Fruit fly (Drosophila melanogaster) whole organism, embryonic: ENCODE measurements around the gene CG1986.

ENCODE experiments used
- Aef1 ChIP-seq: fragments of 200-800 bp; sonication (Bioruptor generic); IDR thresholded peaks from 3 replicates; pipeline ENCODE4 v1.3.6; 2022; ENCODE audit warnings: missing biosample characterization, missing genetic modification characterization
- Asciz ChIP-seq: fragments of 200-800 bp; sonication (Bioruptor generic); optimal IDR thresholded peaks from 2 replicates; lab custom pipeline; 2017; ENCODE audit warnings: missing biosample characterization, mild to moderate bottlenecking, missing genetic modification characterization, missing genetic modification reagents
- Atf6 ChIP-seq: fragments of 200-800 bp; sonication (Bioruptor generic); IDR thresholded peaks from 2 replicates; pipeline ENCODE4 v1.3.6; 2022; ENCODE audit warnings: missing biosample characterization, missing genetic modification characterization
- CG10147 ChIP-seq: fragments of 200-800 bp; sonication (Bioruptor generic); optimal IDR thresholded peaks from 2 replicates; lab custom pipeline; 2019; ENCODE audit warnings: missing biosample characterization, mild to moderate bottlenecking, missing genetic modification characterization, moderate library complexity
- CG10654 ChIP-seq: fragments of 200-800 bp; sonication (Bioruptor generic); optimal IDR thresholded peaks from 2 replicates; lab custom pipeline; 2016; ENCODE audit warnings: missing biosample characterization, missing genetic modification characterization
- CG11696 ChIP-seq: fragments of 200-800 bp; sonication (Bioruptor generic); IDR thresholded peaks from 2 replicates; pipeline ENCODE4 v1.3.6; 2022; ENCODE audit warnings: missing biosample characterization, missing genetic modification characterization
- CG12155 ChIP-seq: fragments of 200-800 bp; sonication (Bioruptor generic); optimal IDR thresholded peaks from 3 replicates; lab custom pipeline; 2016; ENCODE audit warnings: missing biosample characterization, missing genetic modification characterization
- CG12219 ChIP-seq: fragments of 200-800 bp; sonication (Bioruptor generic); optimal IDR thresholded peaks from 3 replicates; lab custom pipeline; 2018; ENCODE audit warnings: missing biosample characterization, mild to moderate bottlenecking, missing genetic modification characterization
- CG13894 ChIP-seq: fragments of 200-800 bp; sonication (Bioruptor generic); optimal IDR thresholded peaks from 3 replicates; lab custom pipeline; 2018; ENCODE audit warnings: missing biosample characterization, mild to moderate bottlenecking, missing genetic modification characterization, moderate library complexity
- CG14014 ChIP-seq: fragments of 200-800 bp; sonication (Bioruptor generic); IDR thresholded peaks from 2 replicates; pipeline ENCODE4 v1.3.6; 2022; ENCODE audit warnings: missing biosample characterization, missing genetic modification characterization
- CG16779 ChIP-seq: fragments of 200-800 bp; sonication (Bioruptor generic); IDR thresholded peaks from 2 replicates; pipeline ENCODE4 v1.3.6; 2022; ENCODE audit warnings: missing biosample characterization, missing genetic modification characterization
- CG17568 ChIP-seq: fragments of 200-800 bp; sonication (Bioruptor generic); optimal IDR thresholded peaks from 2 replicates; lab custom pipeline; 2018; ENCODE audit warnings: missing biosample characterization, mild to moderate bottlenecking, missing genetic modification characterization, moderate library complexity
- CG2202 ChIP-seq: fragments of 200-800 bp; sonication (Bioruptor generic); optimal IDR thresholded peaks from 2 replicates; lab custom pipeline; 2018; ENCODE audit warnings: missing biosample characterization, mild to moderate bottlenecking, missing genetic modification characterization
- CG34376 ChIP-seq: fragments of 200-800 bp; sonication (Bioruptor generic); optimal IDR thresholded peaks from 2 replicates; lab custom pipeline; 2018; ENCODE audit warnings: missing biosample characterization, mild to moderate bottlenecking, missing genetic modification characterization
- CG4424 ChIP-seq: fragments of 200-800 bp; sonication (Bioruptor generic); optimal IDR thresholded peaks from 3 replicates; lab custom pipeline; 2016; ENCODE audit warnings: missing biosample characterization, missing genetic modification characterization
- CG4707 ChIP-seq: fragments of 200-800 bp; sonication (Bioruptor generic); optimal IDR thresholded peaks from 2 replicates; lab custom pipeline; 2018; ENCODE audit warnings: missing biosample characterization, mild to moderate bottlenecking, missing genetic modification characterization, moderate library complexity
- CG5180 ChIP-seq: fragments of 200-800 bp; sonication (Bioruptor generic); optimal IDR thresholded peaks from 3 replicates; lab custom pipeline; 2017; ENCODE audit warnings: missing biosample characterization, missing genetic modification characterization, mild to moderate bottlenecking, moderate library complexity, missing genetic modification reagents
- CG6254 ChIP-seq: fragments of 200-800 bp; sonication (Bioruptor generic); optimal IDR thresholded peaks from 3 replicates; lab custom pipeline; 2017; ENCODE audit warnings: mild to moderate bottlenecking, missing biosample characterization, missing genetic modification reagents, missing genetic modification characterization
- CG9437 ChIP-seq: fragments of 200-800 bp; sonication (Bioruptor generic); optimal IDR thresholded peaks from 2 replicates; lab custom pipeline; 2018; ENCODE audit warnings: missing biosample characterization, mild to moderate bottlenecking, missing genetic modification characterization
- CTCF ChIP-seq: fragments of 200-800 bp; sonication (Bioruptor generic); optimal IDR thresholded peaks from 2 replicates; lab custom pipeline; 2017; ENCODE audit warnings: missing biosample characterization, mild to moderate bottlenecking, missing genetic modification characterization, moderate library complexity
- H2.0 ChIP-seq: fragments of 200-800 bp; sonication (Bioruptor generic); IDR thresholded peaks from 2 replicates; pipeline ENCODE4 v1.3.6; 2022; ENCODE audit warnings: missing biosample characterization, missing genetic modification characterization
- HLH4C ChIP-seq: fragments of 200-800 bp; sonication (Bioruptor generic); IDR thresholded peaks from 3 replicates; pipeline ENCODE4 v1.3.6; 2022; ENCODE audit warnings: missing biosample characterization, missing genetic modification characterization; ENCODE audit not compliant: partially characterized antibody
- Hand ChIP-seq: fragments of 200-800 bp; sonication (Bioruptor generic); optimal IDR thresholded peaks from 2 replicates; lab custom pipeline; 2017; ENCODE audit warnings: mild to moderate bottlenecking, missing biosample characterization, missing genetic modification reagents, missing genetic modification characterization
- HmgZ ChIP-seq: fragments of 200-800 bp; sonication (Bioruptor generic); optimal IDR thresholded peaks from 2 replicates; lab custom pipeline; 2018; ENCODE audit warnings: missing biosample characterization, mild to moderate bottlenecking, missing genetic modification characterization
- Hr3 ChIP-seq: fragments of 200-800 bp; sonication (Bioruptor generic); optimal IDR thresholded peaks from 3 replicates; lab custom pipeline; 2016; ENCODE audit warnings: missing biosample characterization, missing genetic modification characterization
- Meics ChIP-seq: fragments of 200-800 bp; sonication (Bioruptor generic); optimal IDR thresholded peaks from 2 replicates; lab custom pipeline; 2017; ENCODE audit warnings: missing biosample characterization, mild to moderate bottlenecking, missing genetic modification characterization
- NFAT ChIP-seq: fragments of 200-800 bp; sonication (Bioruptor generic); IDR thresholded peaks from 2 replicates; pipeline ENCODE4 v1.3.6; 2022; ENCODE audit warnings: missing biosample characterization, missing genetic modification characterization
- NfI ChIP-seq: fragments of 200-800 bp; sonication (Bioruptor generic); optimal IDR thresholded peaks from 3 replicates; lab custom pipeline; 2018; ENCODE audit warnings: missing biosample characterization, mild to moderate bottlenecking, missing genetic modification characterization, moderate library complexity
- Optix ChIP-seq: fragments of 200-800 bp; sonication (Bioruptor generic); IDR thresholded peaks from 3 replicates; pipeline ENCODE4 v1.3.6; 2022; ENCODE audit warnings: missing biosample characterization, missing genetic modification characterization
- Six4 ChIP-seq: fragments of 200-800 bp; sonication (Bioruptor generic); optimal IDR thresholded peaks from 2 replicates; lab custom pipeline; 2016; ENCODE audit warnings: missing biosample characterization, missing genetic modification characterization
- TFAM ChIP-seq: fragments of 200-800 bp; sonication (Bioruptor generic); optimal IDR thresholded peaks from 2 replicates; lab custom pipeline; 2017; ENCODE audit warnings: missing biosample characterization, missing genetic modification characterization, inconsistent platforms
- Trl ChIP-seq, 3 experiments: fragments of >200 bp in 2 of 3; fragments of 200-800 bp in 1 of 3; sonication (Bioruptor generic) in 1 of 3; optimal IDR thresholded peaks; 2 replicates in 1 of 3; 3 replicates in 2 of 3; lab custom pipeline; 2016 to 2017; ENCODE audit warnings: missing biosample characterization in 1 of 3, missing genetic modification characterization in 1 of 3
- Vsx1 ChIP-seq: fragments of 200-800 bp; sonication (Bioruptor generic); optimal IDR thresholded peaks from 2 replicates; lab custom pipeline; 2017; ENCODE audit warnings: missing biosample characterization, mild to moderate bottlenecking, missing genetic modification characterization, missing genetic modification reagents
- az2 ChIP-seq: fragments of 200-800 bp; sonication (Bioruptor generic); optimal IDR thresholded peaks from 3 replicates; lab custom pipeline; 2016; ENCODE audit warnings: missing biosample characterization, missing genetic modification characterization
- cad ChIP-seq: fragments of >200 bp; optimal IDR thresholded peaks from 2 replicates; lab custom pipeline; 2017; ENCODE audit warnings: missing biosample characterization, missing genetic modification characterization
- cas ChIP-seq: fragments of 200-800 bp; sonication (Bioruptor generic); IDR thresholded peaks from 2 replicates; pipeline ENCODE4 v1.3.6; 2022; ENCODE audit warnings: missing biosample characterization, missing genetic modification characterization
- chif ChIP-seq, 2 experiments: fragments of 200-800 bp; sonication (Bioruptor generic); optimal IDR thresholded peaks; 3 replicates each; lab custom pipeline; 2016; ENCODE audit warnings: missing biosample characterization in 2 of 2, missing genetic modification characterization in 2 of 2
- crc ChIP-seq: fragments of 200-800 bp; sonication (Bioruptor generic); optimal IDR thresholded peaks from 2 replicates; lab custom pipeline; 2016; ENCODE audit warnings: missing biosample characterization, missing genetic modification characterization
- dimm ChIP-seq: fragments of 200-800 bp; sonication (Bioruptor generic); IDR thresholded peaks from 2 replicates; pipeline ENCODE4 v1.3.6; 2022; ENCODE audit warnings: missing biosample characterization, missing genetic modification characterization
- eve ChIP-seq, 2 experiments: fragments of >200 bp; optimal IDR thresholded peaks; 2 replicates each; lab custom pipeline; 2017; ENCODE audit warnings: missing biosample characterization in 2 of 2, missing genetic modification characterization in 2 of 2
- gcm ChIP-seq: fragments of 200-800 bp; sonication (Bioruptor generic); optimal IDR thresholded peaks from 2 replicates; lab custom pipeline; 2019; ENCODE audit warnings: missing biosample characterization, mild to moderate bottlenecking, missing genetic modification characterization, moderate library complexity
- ham ChIP-seq: fragments of 200-800 bp; sonication (Bioruptor generic); IDR thresholded peaks from 2 replicates; pipeline ENCODE4 v1.3.6; 2022; ENCODE audit warnings: missing biosample characterization, missing genetic modification characterization
- kni ChIP-seq: fragments of 200-800 bp; sonication (Bioruptor generic); optimal IDR thresholded peaks from 3 replicates; lab custom pipeline; 2017; ENCODE audit warnings: mild to moderate bottlenecking, missing biosample characterization, missing genetic modification reagents, missing genetic modification characterization
- lmd ChIP-seq: fragments of 200-800 bp; sonication (Bioruptor generic); IDR thresholded peaks from 2 replicates; pipeline ENCODE4 v1.3.6; 2022; ENCODE audit warnings: missing biosample characterization, missing genetic modification characterization
- sisA ChIP-seq: fragments of 200-800 bp; sonication (Bioruptor generic); IDR thresholded peaks from 2 replicates; pipeline ENCODE4 v1.3.6; 2022; ENCODE audit warnings: missing biosample characterization, missing genetic modification characterization
- slbo ChIP-seq: fragments of 200-800 bp; sonication (Bioruptor generic); IDR thresholded peaks from 2 replicates; pipeline ENCODE4 v1.3.6; 2022; ENCODE audit warnings: missing biosample characterization, missing genetic modification characterization
- stc ChIP-seq: fragments of 200-800 bp; sonication (Bioruptor generic); IDR thresholded peaks from 2 replicates; pipeline ENCODE4 v1.3.6; 2022; ENCODE audit warnings: missing biosample characterization, missing genetic modification characterization
- tx ChIP-seq: fragments of 200-800 bp; sonication (Bioruptor generic); optimal IDR thresholded peaks from 2 replicates; lab custom pipeline; 2016; ENCODE audit warnings: missing biosample characterization, missing genetic modification characterization
- z ChIP-seq: fragments of 200-800 bp; sonication (Bioruptor generic); IDR thresholded peaks from 3 replicates; pipeline ENCODE4 v1.3.6; 2022; ENCODE audit warnings: missing biosample characterization, missing genetic modification characterization

The CG1986 gene

dm6 chrX:9875948-9876853, 34.7 kb downstream of the CG1986 start, which contains the start of gene CG15247 (continued):
- peak; percentile 90 for TF ChIP-seq slbo (GFP tag; lab: Robert Waterston, UW)
- TF ChIP-seq chif (GFP tag; optimal IDR thresholded peaks at IDR 0.05; lab: Kevin White, UChicago), result peak; percentile 59 to 63
- TF ChIP-seq CG12219 (GFP tag; lab: Kevin White, UChicago), result peak; percentile 62
- peak; percentile 78 for TF ChIP-seq sisA (GFP tag; lab: Robert Waterston, UW)
- TF ChIP-seq CG9437 (GFP tag; lab: Kevin White, UChicago), result peak; percentile 41
- TF ChIP-seq H2.0 (GFP tag; lab: Robert Waterston, UW), result peak; percentile 84
- TF ChIP-seq HLH4C (GFP tag; lab: Robert Waterston, UW), result no peak
- peak; percentile 59 for TF ChIP-seq CG10147 (GFP tag; lab: Kevin White, UChicago)
- peak; percentile 47 for TF ChIP-seq gcm
- no peak for TF ChIP-seq kni (GFP tag; lab: Kevin White, UChicago)
- TF ChIP-seq CG6254 (GFP tag; lab: Kevin White, UChicago), result peak; percentile 5
- TF ChIP-seq CG4707 (GFP tag; lab: Kevin White, UChicago), result no peak
- peak; percentile 13 for TF ChIP-seq tx (GFP tag; lab: Kevin White, UChicago)
- TF ChIP-seq CTCF, result no peak
- peak; percentile 48 for TF ChIP-seq Hr3 (GFP tag; lab: Kevin White, UChicago)
- TF ChIP-seq z (GFP tag; lab: Robert Waterston, UW), result 0 out of 3 replicates have a peak, but pooled peaks have one; percentile 43
- TF ChIP-seq CG17568 (GFP tag; lab: Kevin White, UChicago), result peak; percentile 0
- TF ChIP-seq lmd (GFP tag; lab: Robert Waterston, UW), result peak; percentile 82
- peak; percentile 71 for TF ChIP-seq stc (GFP tag; lab: Robert Waterston, UW)
- peak; percentile 82 for TF ChIP-seq CG14014
- TF ChIP-seq cad (GFP tag; lab: Kevin White, UChicago), result no peak
- peak; percentile 80 for TF ChIP-seq Aef1
- TF ChIP-seq CG34376 (GFP tag; lab: Kevin White, UChicago), result no peak
- TF ChIP-seq ham, result 0 out of 2 replicates have a peak, but pooled peaks have one; percentile 16
- peak; percentile 17 for TF ChIP-seq crc (GFP tag; lab: Kevin White, UChicago)
- peak; percentile 49 for TF ChIP-seq HmgZ
- TF ChIP-seq Optix (GFP tag; lab: Robert Waterston, UW), result peak; percentile 52; the same call in 1 of the 3 replicates
- TF ChIP-seq Meics (GFP tag; lab: Kevin White, UChicago), result peak; percentile 71
- no peak for TF ChIP-seq dimm
- TF ChIP-seq az2 (GFP tag; lab: Kevin White, UChicago), result peak; percentile 71
- TF ChIP-seq NFAT (GFP tag; lab: Robert Waterston, UW), result peak; percentile 80
- peak; percentile 46 for TF ChIP-seq Asciz (GFP tag; lab: Kevin White, UChicago)
- peak; percentile 76 for TF ChIP-seq CG4424 (GFP tag; lab: Kevin White, UChicago)
- TF ChIP-seq CG13894 (tag; lab: Kevin White, UChicago), result peak; percentile 23
- no peak for TF ChIP-seq CG16779 (GFP tag; lab: Robert Waterston, UW)
- peak; percentile 54 for TF ChIP-seq Six4 (GFP tag; lab: Kevin White, UChicago)
- peak; percentile 77; the same call in 1 of the 2 replicates for TF ChIP-seq Atf6 (GFP tag; lab: Robert Waterston, UW)
- peak; percentile 53 for TF ChIP-seq CG10654 (GFP tag; lab: Kevin White, UChicago)
- peak; percentile 78 for TF ChIP-seq NfI (GFP tag; lab: Kevin White, UChicago)
- TF ChIP-seq Vsx1 (GFP tag; lab: Kevin White, UChicago), result peak; percentile 14
- peak; percentile 58 for TF ChIP-seq CG11696
- no peak for TF ChIP-seq Hand
- peak; percentile 25 for TF ChIP-seq CG2202 (tag; lab: Kevin White, UChicago)
- TF ChIP-seq Trl (optimal IDR thresholded peaks at IDR 0.05; lab: Kevin White, UChicago), result no peak
- TF ChIP-seq Trl (GFP tag; optimal IDR thresholded peaks at IDR 0.05; lab: Kevin White, UChicago), result peak; percentile 72
- TF ChIP-seq eve (GFP tag; optimal IDR thresholded peaks at IDR 0.05; lab: Kevin White, UChicago), result peak in 1 of 2 experiments; percentile 66
- no peak for TF ChIP-seq TFAM (GFP tag; lab: Kevin White, UChicago)
- TF ChIP-seq CG12155 (GFP tag; lab: Kevin White, UChicago), result peak; percentile 67
- TF ChIP-seq cas (GFP tag; lab: Robert Waterston, UW), result peak; percentile 70
- peak; percentile 33 for TF ChIP-seq CG5180 (GFP tag; lab: Kevin White, UChicago)
